Fruit fly (Drosophila melanogaster) whole organism, embryonic: ENCODE results near the gene kairos.

Source experiments
- Atf6 ChIP-seq: fragments of 200-800 bp; sonication (Bioruptor generic); IDR thresholded peaks from 2 replicates; pipeline ENCODE4 v1.3.6; 2022; ENCODE audit warnings: missing biosample characterization, missing genetic modification characterization
- B-H2 ChIP-seq: fragments of 200-800 bp; sonication (Bioruptor generic); optimal IDR thresholded peaks from 2 replicates; lab custom pipeline; 2018; ENCODE audit warnings: missing biosample characterization, mild to moderate bottlenecking, missing genetic modification characterization
- C15 ChIP-seq: fragments of 200-800 bp; sonication (Bioruptor generic); IDR thresholded peaks from 3 replicates; pipeline ENCODE4 v1.3.6; 2022; ENCODE audit warnings: missing biosample characterization, missing genetic modification characterization
- CG10979 ChIP-seq: fragments of 200-800 bp; sonication (Bioruptor generic); optimal IDR thresholded peaks from 2 replicates; lab custom pipeline; 2018; ENCODE audit warnings: missing biosample characterization, mild to moderate bottlenecking, missing genetic modification characterization, moderate library complexity
- CG11093 ChIP-seq: fragments of 200-800 bp; sonication (Bioruptor generic); IDR thresholded peaks from 3 replicates; pipeline ENCODE4 v1.3.6; 2022; ENCODE audit warnings: missing biosample characterization, missing genetic modification characterization
- CG11723 ChIP-seq: fragments of 200-800 bp; sonication (Bioruptor generic); optimal IDR thresholded peaks from 2 replicates; lab custom pipeline; 2017; ENCODE audit warnings: missing biosample characterization, mild to moderate bottlenecking, missing genetic modification characterization
- CG12155 ChIP-seq: fragments of 200-800 bp; sonication (Bioruptor generic); optimal IDR thresholded peaks from 3 replicates; lab custom pipeline; 2016; ENCODE audit warnings: missing biosample characterization, missing genetic modification characterization
- CG12942 ChIP-seq: fragments of 200-800 bp; sonication (Bioruptor generic); optimal IDR thresholded peaks from 3 replicates; lab custom pipeline; 2016; ENCODE audit warnings: missing biosample characterization, missing genetic modification characterization
- CG15011 ChIP-seq: fragments of 200-800 bp; sonication (Bioruptor generic); optimal IDR thresholded peaks from 3 replicates; lab custom pipeline; 2018; ENCODE audit warnings: missing biosample characterization, mild to moderate bottlenecking, missing genetic modification characterization
- CG15601 ChIP-seq: fragments of 200-800 bp; sonication (Bioruptor generic); optimal IDR thresholded peaks from 3 replicates; lab custom pipeline; 2019; ENCODE audit warnings: missing biosample characterization, mild to moderate bottlenecking, missing genetic modification characterization, moderate library complexity
- CG1647 ChIP-seq: fragments of 200-800 bp; sonication (Bioruptor generic); optimal IDR thresholded peaks from 3 replicates; lab custom pipeline; 2016; ENCODE audit warnings: missing biosample characterization, missing genetic modification characterization
- CG16813 ChIP-seq: fragments of 200-800 bp; sonication (Bioruptor generic); IDR thresholded peaks from 3 replicates; pipeline ENCODE4 v1.3.6; 2022; ENCODE audit warnings: missing biosample characterization, missing genetic modification characterization; ENCODE audit not compliant: partially characterized antibody
- CG16815 ChIP-seq: fragments of 200-800 bp; sonication (Bioruptor generic); optimal IDR thresholded peaks from 3 replicates; lab custom pipeline; 2017; ENCODE audit warnings: missing biosample characterization, mild to moderate bottlenecking, missing genetic modification characterization
- CG17359 ChIP-seq: fragments of 200-800 bp; sonication (Bioruptor generic); optimal IDR thresholded peaks from 3 replicates; lab custom pipeline; 2018; ENCODE audit warnings: missing biosample characterization, mild to moderate bottlenecking, missing genetic modification characterization, moderate library complexity
- CG1792 ChIP-seq: fragments of 200-800 bp; sonication (Bioruptor generic); optimal IDR thresholded peaks from 2 replicates; lab custom pipeline; 2016; ENCODE audit warnings: missing biosample characterization, missing genetic modification characterization
- CG18476 ChIP-seq: fragments of 200-800 bp; sonication (Bioruptor generic); optimal IDR thresholded peaks from 2 replicates; lab custom pipeline; 2016; ENCODE audit warnings: missing biosample characterization, mild to moderate bottlenecking, missing genetic modification characterization
- CG2875 ChIP-seq: fragments of 200-800 bp; sonication (Bioruptor generic); optimal IDR thresholded peaks from 2 replicates; lab custom pipeline; 2017; ENCODE audit warnings: missing biosample characterization, mild to moderate bottlenecking, missing genetic modification characterization, missing genetic modification reagents
- CG3163 ChIP-seq: fragments of 200-800 bp; sonication (Bioruptor generic); optimal IDR thresholded peaks from 3 replicates; lab custom pipeline; 2016; ENCODE audit warnings: missing biosample characterization, missing genetic modification characterization
- CG34376 ChIP-seq: fragments of 200-800 bp; sonication (Bioruptor generic); optimal IDR thresholded peaks from 2 replicates; lab custom pipeline; 2018; ENCODE audit warnings: missing biosample characterization, mild to moderate bottlenecking, missing genetic modification characterization
- CG42726 ChIP-seq: fragments of 200-800 bp; sonication (Bioruptor generic); IDR thresholded peaks from 2 replicates; pipeline ENCODE4 v1.3.6; 2022; ENCODE audit warnings: missing biosample characterization, missing genetic modification characterization; ENCODE audit not compliant: partially characterized antibody
- CG5953 ChIP-seq: fragments of 200-800 bp; sonication (Bioruptor generic); IDR thresholded peaks from 2 replicates; pipeline ENCODE4 v1.3.6; 2022; ENCODE audit warnings: missing biosample characterization, missing genetic modification characterization
- CG6683 ChIP-seq: fragments of 200-800 bp; sonication (Bioruptor generic); optimal IDR thresholded peaks from 2 replicates; lab custom pipeline; 2017; ENCODE audit warnings: missing biosample characterization, mild to moderate bottlenecking, missing genetic modification characterization, missing genetic modification reagents
- CG6813 ChIP-seq: fragments of 200-800 bp; sonication (Bioruptor generic); optimal IDR thresholded peaks from 2 replicates; lab custom pipeline; 2017; ENCODE audit warnings: missing biosample characterization, missing genetic modification characterization, mild to moderate bottlenecking, moderate library complexity, missing genetic modification reagents
- CG8478 ChIP-seq: fragments of >200 bp; optimal IDR thresholded peaks from 2 replicates; lab custom pipeline; 2018
- CG9797 ChIP-seq: fragments of 200-800 bp; sonication (Bioruptor generic); optimal IDR thresholded peaks from 3 replicates; lab custom pipeline; 2018; ENCODE audit warnings: missing biosample characterization, mild to moderate bottlenecking, missing genetic modification characterization
- Chrac-16 ChIP-seq: fragments of 200-800 bp; sonication (Bioruptor generic); optimal IDR thresholded peaks from 3 replicates; lab custom pipeline; 2016; ENCODE audit warnings: missing biosample characterization, missing genetic modification characterization
- Dip2 ChIP-seq: fragments of 200-800 bp; sonication (Bioruptor generic); IDR thresholded peaks from 2 replicates; pipeline ENCODE4 v1.3.6; 2022; ENCODE audit warnings: missing biosample characterization, missing genetic modification characterization
- Elba2 ChIP-seq: fragments of 200-800 bp; sonication (Bioruptor generic); optimal IDR thresholded peaks from 3 replicates; lab custom pipeline; 2016; ENCODE audit warnings: missing biosample characterization, missing genetic modification characterization
- Meics ChIP-seq: fragments of 200-800 bp; sonication (Bioruptor generic); optimal IDR thresholded peaks from 2 replicates; lab custom pipeline; 2017; ENCODE audit warnings: missing biosample characterization, mild to moderate bottlenecking, missing genetic modification characterization
- Mrtf ChIP-seq: fragments of 200-800 bp; sonication (Bioruptor generic); IDR thresholded peaks from 3 replicates; pipeline ENCODE4 v1.3.6; 2022; ENCODE audit warnings: missing biosample characterization, missing genetic modification characterization
- Nf-YC ChIP-seq: fragments of 200-800 bp; optimal IDR thresholded peaks from 3 replicates; lab custom pipeline; 2019; ENCODE audit warnings: missing biosample characterization, mild to moderate bottlenecking, missing genetic modification characterization, moderate library complexity
- Rfx ChIP-seq: fragments of 200-800 bp; sonication (Bioruptor generic); IDR thresholded peaks from 2 replicates; pipeline ENCODE4 v1.3.6; 2022; ENCODE audit warnings: missing biosample characterization, missing genetic modification characterization
- Tbp ChIP-seq: fragments of >200 bp; optimal IDR thresholded peaks from 2 replicates; lab custom pipeline; 2018; ENCODE audit warnings: missing biosample characterization, missing genetic modification characterization
- ap ChIP-seq: fragments of 200-800 bp; sonication (Bioruptor generic); IDR thresholded peaks from 2 replicates; pipeline ENCODE4 v1.3.6; 2022; ENCODE audit warnings: missing biosample characterization, missing genetic modification characterization
- btn ChIP-seq: fragments of 200-800 bp; sonication (Bioruptor generic); optimal IDR thresholded peaks from 2 replicates; lab custom pipeline; 2016; ENCODE audit warnings: missing biosample characterization, missing genetic modification characterization
- crc ChIP-seq: fragments of 200-800 bp; sonication (Bioruptor generic); optimal IDR thresholded peaks from 2 replicates; lab custom pipeline; 2016; ENCODE audit warnings: missing biosample characterization, missing genetic modification characterization
- da ChIP-seq: fragments of 200-800 bp; sonication (Bioruptor generic); optimal IDR thresholded peaks from 2 replicates; lab custom pipeline; 2016; ENCODE audit warnings: missing biosample characterization, missing genetic modification characterization
- dmrt99B ChIP-seq: fragments of 200-800 bp; sonication (Bioruptor generic); optimal IDR thresholded peaks from 2 replicates; lab custom pipeline; 2018; ENCODE audit warnings: missing biosample characterization, mild to moderate bottlenecking, missing genetic modification characterization, moderate library complexity
- gcm ChIP-seq: fragments of 200-800 bp; sonication (Bioruptor generic); optimal IDR thresholded peaks from 2 replicates; lab custom pipeline; 2019; ENCODE audit warnings: missing biosample characterization, mild to moderate bottlenecking, missing genetic modification characterization, moderate library complexity
- ham ChIP-seq: fragments of 200-800 bp; sonication (Bioruptor generic); IDR thresholded peaks from 2 replicates; pipeline ENCODE4 v1.3.6; 2022; ENCODE audit warnings: missing biosample characterization, missing genetic modification characterization
- hb ChIP-seq: fragments of 200-800 bp; sonication (Bioruptor generic); IDR thresholded peaks from 3 replicates; pipeline ENCODE4 v1.3.6; 2022; ENCODE audit warnings: missing biosample characterization, missing genetic modification characterization; ENCODE audit not compliant: partially characterized antibody
- kah ChIP-seq: fragments of 200-800 bp; sonication (Bioruptor generic); optimal IDR thresholded peaks from 2 replicates; lab custom pipeline; 2018; ENCODE audit warnings: missing biosample characterization, mild to moderate bottlenecking, missing genetic modification characterization
- lov ChIP-seq, 2 experiments: fragments of 200-800 bp in 1 of 2; fragments of >200 bp in 1 of 2; sonication (Bioruptor generic) in 1 of 2; IDR thresholded peaks in 1 of 2; optimal IDR thresholded peaks in 1 of 2; 2 replicates in 1 of 2; 3 replicates in 1 of 2; pipeline versions ENCODE4 v1.3.6 to Lab custom; 2017 to 2022; ENCODE audit warnings: missing biosample characterization in 1 of 2, missing genetic modification characterization in 1 of 2
- mirr ChIP-seq: fragments of 200-800 bp; sonication (Bioruptor generic); optimal IDR thresholded peaks from 3 replicates; lab custom pipeline; 2018; ENCODE audit warnings: missing biosample characterization, mild to moderate bottlenecking, missing genetic modification characterization
- odd ChIP-seq: fragments of 200-800 bp; sonication (Bioruptor generic); optimal IDR thresholded peaks from 2 replicates; lab custom pipeline; 2017; ENCODE audit warnings: missing biosample characterization, mild to moderate bottlenecking, missing genetic modification characterization
- org-1 ChIP-seq: fragments of 200-800 bp; sonication (Bioruptor generic); optimal IDR thresholded peaks from 2 replicates; lab custom pipeline; 2017; ENCODE audit warnings: missing biosample characterization, missing genetic modification characterization
- scrt ChIP-seq: fragments of 200-800 bp; sonication (Bioruptor generic); optimal IDR thresholded peaks from 2 replicates; lab custom pipeline; 2018; ENCODE audit warnings: missing biosample characterization, mild to moderate bottlenecking, missing genetic modification characterization, moderate library complexity
- sna ChIP-seq: fragments of 200-800 bp; sonication (Bioruptor generic); IDR thresholded peaks from 2 replicates; pipeline ENCODE4 v1.3.6; 2022; ENCODE audit warnings: missing biosample characterization, missing genetic modification characterization; ENCODE audit not compliant: partially characterized antibody
- ssp ChIP-seq: fragments of 200-800 bp; sonication (Bioruptor generic); IDR thresholded peaks from 2 replicates; pipeline ENCODE4 v1.3.6; 2022; ENCODE audit warnings: missing biosample characterization, missing genetic modification characterization
- stwl ChIP-seq: fragments of 200-800 bp; sonication (Bioruptor generic); optimal IDR thresholded peaks from 3 replicates; lab custom pipeline; 2018; ENCODE audit warnings: missing biosample characterization, mild to moderate bottlenecking, missing genetic modification characterization, moderate library complexity
- zfh2 ChIP-seq: fragments of 200-800 bp; sonication (Bioruptor generic); optimal IDR thresholded peaks from 2 replicates; lab custom pipeline; 2016; ENCODE audit warnings: missing biosample characterization, missing genetic modification characterization

The kairos gene

dm6 chrX:18312445-18312911 lies 43.5 kb downstream of the kairos start (continued):
- TF ChIP-seq Dip2 (GFP tag; lab: Robert Waterston, UW) = no peak
- TF ChIP-seq Elba2 (GFP tag; lab: Kevin White, UChicago) = no peak
- no peak for TF ChIP-seq CG18476 (GFP tag; lab: Kevin White, UChicago)
- TF ChIP-seq Chrac-16 (GFP tag; lab: Kevin White, UChicago) = no peak
- TF ChIP-seq Nf-YC (tag; lab: Kevin White, UChicago) = peak; percentile 99
- no peak for TF ChIP-seq Meics
- no peak for TF ChIP-seq CG2875 (GFP tag; lab: Kevin White, UChicago)
- TF ChIP-seq CG1792 (GFP tag; lab: Kevin White, UChicago) = no peak
- peak; percentile 59 for TF ChIP-seq sna (GFP tag; lab: Robert Waterston, UW)
- TF ChIP-seq ham = no peak
- TF ChIP-seq kah (GFP tag; lab: Kevin White, UChicago) = peak; percentile 95
- no peak for TF ChIP-seq CG12155
- no peak for TF ChIP-seq mirr (GFP tag; lab: Kevin White, UChicago)
- no peak for TF ChIP-seq hb (GFP tag; lab: Robert Waterston, UW)
- TF ChIP-seq lov (optimal IDR thresholded peaks at IDR 0.05; lab: Kevin White, UChicago) = no peak
- no peak for TF ChIP-seq lov (GFP tag; IDR thresholded peaks at IDR 0.05; lab: Robert Waterston, UW)
- TF ChIP-seq ssp = no peak
- TF ChIP-seq Atf6 (GFP tag; lab: Robert Waterston, UW) = no peak
- no peak for TF ChIP-seq CG3163 (GFP tag; lab: Kevin White, UChicago)
- TF ChIP-seq CG11093 (GFP tag; lab: Robert Waterston, UW) = no peak
- peak; percentile 90 for TF ChIP-seq scrt
- TF ChIP-seq CG12942 (GFP tag; lab: Kevin White, UChicago) = no peak
- TF ChIP-seq zfh2 (GFP tag; lab: Kevin White, UChicago) = no peak
- TF ChIP-seq crc = no peak
- no peak for TF ChIP-seq gcm (GFP tag; lab: Kevin White, UChicago)
- no peak for TF ChIP-seq CG6813 (GFP tag; lab: Kevin White, UChicago)
- no peak for TF ChIP-seq Tbp
- TF ChIP-seq ap (GFP tag; lab: Robert Waterston, UW) = no peak
- TF ChIP-seq stwl (tag; lab: Kevin White, UChicago) = no peak
- no peak for TF ChIP-seq B-H2 (GFP tag; lab: Kevin White, UChicago)
- TF ChIP-seq C15 (GFP tag; lab: Robert Waterston, UW) = no peak
- peak; percentile 36; the same call in 1 of the 3 replicates for TF ChIP-seq CG16813 (GFP tag; lab: Robert Waterston, UW)
- TF ChIP-seq CG10979 (tag; lab: Kevin White, UChicago) = no peak
- TF ChIP-seq Rfx (GFP tag; lab: Robert Waterston, UW) = no peak
- TF ChIP-seq CG42726 (GFP tag; lab: Robert Waterston, UW) = no peak
- no peak for TF ChIP-seq da (GFP tag; lab: Kevin White, UChicago)
- TF ChIP-seq CG5953 (GFP tag; lab: Robert Waterston, UW) = no peak
- TF ChIP-seq CG11723 (GFP tag; lab: Kevin White, UChicago) = no peak
- no peak for TF ChIP-seq CG34376 (GFP tag; lab: Kevin White, UChicago)
- no peak for TF ChIP-seq CG15601 (tag; lab: Kevin White, UChicago)
- TF ChIP-seq CG6683 = no peak
- TF ChIP-seq btn (GFP tag; lab: Kevin White, UChicago) = no peak
- no peak for TF ChIP-seq CG9797 (GFP tag; lab: Kevin White, UChicago)
- no peak for TF ChIP-seq dmrt99B (tag; lab: Kevin White, UChicago)
- TF ChIP-seq CG15011 = no peak
- TF ChIP-seq org-1 = no peak
- no peak for TF ChIP-seq CG17359 (tag; lab: Kevin White, UChicago)
- no peak for TF ChIP-seq odd (GFP tag; lab: Kevin White, UChicago)
- no peak for TF ChIP-seq CG16815
- no peak for TF ChIP-seq CG8478
- no peak for TF ChIP-seq Mrtf (GFP tag; lab: Robert Waterston, UW)
- no peak for TF ChIP-seq CG1647 (GFP tag; lab: Kevin White, UChicago)
